Fruit fly (Drosophila melanogaster) whole organism: Measurements from ENCODE around the gene CG46426.

Source experiments
- CG8478 ChIP-seq: fragments of >200 bp; optimal IDR thresholded peaks from 2 replicates; lab custom pipeline; 2018; ENCODE audit warnings: inconsistent platforms
- Dll ChIP-seq: fragments of >200 bp; optimal IDR thresholded peaks from 2 replicates; lab custom pipeline; 2017
- EcR ChIP-seq, 2 experiments: fragments of >200 bp; optimal IDR thresholded peaks; 2 replicates each; lab custom pipeline; 2017; ENCODE audit warnings: missing biosample characterization in 2 of 2, missing genetic modification characterization in 2 of 2, missing genetic modification reagents in 2 of 2
- pan ChIP-seq: fragments of >200 bp; optimal IDR thresholded peaks from 2 replicates; lab custom pipeline; 2017
- psq ChIP-seq: fragments of >200 bp; optimal IDR thresholded peaks from 2 replicates; lab custom pipeline; 2017

DNA sequence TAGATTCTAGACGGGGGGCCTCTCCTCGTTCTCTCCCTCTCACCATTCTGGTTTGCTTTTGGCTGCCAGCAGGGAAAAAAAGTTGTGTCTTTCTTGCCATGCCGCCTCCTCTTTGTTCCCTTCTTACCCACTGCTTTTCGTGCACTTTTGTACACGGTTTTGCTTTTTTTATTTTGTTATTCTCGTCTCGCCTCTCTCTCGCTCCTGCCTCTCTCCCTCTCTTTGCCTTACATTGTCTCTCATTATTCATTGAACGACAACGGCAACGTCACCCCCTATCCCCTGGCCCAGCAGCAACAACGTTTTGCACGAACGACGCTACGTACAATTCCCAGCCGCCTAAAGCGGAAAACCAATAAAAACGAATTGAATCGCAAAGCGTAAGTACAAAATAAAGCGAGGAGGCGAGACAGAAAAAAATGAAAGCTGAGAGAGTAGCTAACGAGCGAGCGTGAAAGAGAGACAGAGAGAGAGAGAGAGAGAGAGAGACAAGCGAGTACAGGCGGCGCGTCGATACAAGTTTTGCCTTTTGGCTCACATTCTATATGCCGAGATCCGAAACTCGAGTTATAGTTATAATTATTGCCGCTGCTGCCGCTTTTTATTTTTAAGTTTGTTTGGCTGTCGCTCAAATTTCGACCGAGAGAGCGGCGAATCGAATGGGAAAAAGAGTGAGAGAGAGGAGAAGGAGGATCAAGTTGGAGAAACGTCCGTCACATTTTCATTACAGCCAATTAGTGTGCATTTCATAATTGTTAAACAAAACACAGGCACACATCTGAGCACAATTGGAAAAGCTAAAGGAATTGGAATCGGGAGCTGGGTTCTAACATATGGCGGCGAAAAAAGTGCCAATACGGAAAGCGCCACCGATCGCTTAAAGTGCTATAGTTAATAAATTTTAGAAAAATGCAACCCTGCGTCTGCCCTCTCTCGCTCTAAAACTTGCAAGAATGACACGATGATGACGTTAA lies 35.6 kb upstream of the CG46426 start:
- TF ChIP-seq Dll (peak; percentile 92), pan (no peak), psq (lab: Kevin White, UChicago) (peak; percentile 81), CG8478 (no peak), EcR (GFP tag; optimal IDR thresholded peaks at IDR 0.05; lab: Kevin White, UChicago) (no peak)
